Worm (Caenorhabditis elegans) whole organism, midembryonic: ENCODE results near the gene pqn-13.

Experiments used
- T22C8.4 ChIP-seq: fragments of 200-800 bp; sonication (Bioruptor generic); IDR thresholded peaks from 2 replicates; pipeline ENCODE4 v1.3.6; 2022; ENCODE audit warnings: missing genetic modification characterization, missing compliant biosample characterization
- cog-1 ChIP-seq: sonication (generic microtip); optimal IDR thresholded peaks from 2 replicates; lab custom pipeline; 2016; ENCODE audit warnings: missing genetic modification characterization, missing compliant biosample characterization
- flt-1 ChIP-seq: fragments of 200-800 bp; sonication (Bioruptor generic); IDR thresholded peaks from 2 replicates; pipeline ENCODE4 v1.3.6; 2022; ENCODE audit warnings: missing genetic modification characterization, missing compliant biosample characterization
- klf-2 ChIP-seq: fragments of 200-800 bp; sonication (Bioruptor generic); conservative IDR thresholded peaks from 2 replicates; pipeline ENCODE4 v1.3.6; 2022; ENCODE audit warnings: missing genetic modification reagents, missing genetic modification characterization, missing compliant biosample characterization
- med-1 ChIP-seq: sonication (generic microtip); optimal IDR thresholded peaks from 2 replicates; lab custom pipeline; 2017; ENCODE audit warnings: missing genetic modification characterization, mild to moderate bottlenecking, missing compliant biosample characterization, antibody characterized with exemption, missing genetic modification reagents; ENCODE audit not compliant: insufficient read depth
- ref-1 ChIP-seq: fragments of 200-800 bp; sonication (Bioruptor generic); conservative IDR thresholded peaks from 2 replicates; pipeline ENCODE4 v1.3.6; 2022; ENCODE audit warnings: missing genetic modification reagents, missing genetic modification characterization, missing compliant biosample characterization
- tab-1 ChIP-seq: fragments of 200-800 bp; sonication (Bioruptor generic); IDR thresholded peaks from 2 replicates; pipeline ENCODE4 v1.3.6; 2022; ENCODE audit warnings: missing genetic modification characterization, missing compliant biosample characterization
- ztf-23 ChIP-seq: fragments of 200-800 bp; sonication (Bioruptor generic); IDR thresholded peaks from 2 replicates; pipeline ENCODE4 v1.3.6; 2022; ENCODE audit warnings: missing genetic modification reagents, missing genetic modification characterization, missing compliant biosample characterization
- ztf-29 ChIP-seq: fragments of 200-800 bp; sonication (Bioruptor generic); IDR thresholded peaks from 2 replicates; pipeline ENCODE4 v1.3.6; 2022; ENCODE audit warnings: missing genetic modification reagents, missing genetic modification characterization, missing compliant biosample characterization

ce11 chrV:5628014-5628413 is 47.9 kb downstream of the pqn-13 start:
- TF ChIP-seq cog-1 (tag; lab: Kevin White, UChicago): no peak
- no peak for TF ChIP-seq med-1 (GFP tag; lab: Kevin White, UChicago)
- no peak for TF ChIP-seq ztf-29 (GFP tag; lab: Robert Waterston, UW)
- TF ChIP-seq klf-2 (GFP tag; lab: Robert Waterston, UW): no peak
- TF ChIP-seq tab-1: no peak
- no peak for TF ChIP-seq ref-1 (GFP tag; lab: Robert Waterston, UW)
- no peak for TF ChIP-seq ztf-23 (GFP tag; lab: Robert Waterston, UW)
- no peak for TF ChIP-seq T22C8.4 (GFP tag; lab: Robert Waterston, UW)
- TF ChIP-seq flt-1: no peak
